Worm (Caenorhabditis elegans) whole organism, young adult: ENCODE data around the gene flp-18.
A peak's percentile ranks its signal among the peaks of the same experiment; 100 is the strongest.

Experiments used
- B0261.1 ChIP-seq: sonication (generic microtip); optimal IDR thresholded peaks from 2 replicates; lab custom pipeline; 2016; ENCODE audit warnings: mild to moderate bottlenecking, missing genetic modification characterization, moderate library complexity, missing compliant biosample characterization
- B0336.3 ChIP-seq: fragments of 200-800 bp; sonication (Bioruptor generic); IDR thresholded peaks from 2 replicates; pipeline ENCODE4 v1.3.6; 2022; ENCODE audit warnings: missing genetic modification characterization, missing compliant biosample characterization
- D2030.7 ChIP-seq: fragments of 200-800 bp; sonication (Bioruptor generic); IDR thresholded peaks from 2 replicates; pipeline ENCODE4 v1.3.6; 2022; ENCODE audit warnings: missing genetic modification reagents, missing genetic modification characterization, missing compliant biosample characterization
- F10E7.11 ChIP-seq: sonication (generic microtip); optimal IDR thresholded peaks from 2 replicates; lab custom pipeline; 2017; ENCODE audit warnings: mild to moderate bottlenecking, missing genetic modification characterization, moderate library complexity, missing compliant biosample characterization
- F22D6.2 ChIP-seq: sonication (generic microtip); optimal IDR thresholded peaks from 2 replicates; lab custom pipeline; 2016; ENCODE audit warnings: mild to moderate bottlenecking, missing genetic modification characterization, missing compliant biosample characterization
- F37B4.10 ChIP-seq: fragments of 200-800 bp; sonication (Bioruptor generic); IDR thresholded peaks from 2 replicates; pipeline ENCODE4 v1.3.6; 2022; ENCODE audit warnings: missing genetic modification characterization, missing compliant biosample characterization
- F57A8.1 ChIP-seq: fragments of 200-800 bp; sonication (Bioruptor generic); optimal IDR thresholded peaks from 2 replicates; lab custom pipeline; 2018; ENCODE audit warnings: mild to moderate bottlenecking, missing genetic modification characterization, moderate library complexity, missing compliant biosample characterization
- ama-1 ChIP-seq, 3 experiments: fragments of 150-350 bp in 1 of 3; sonication (generic microtip) in 2 of 3; optimal IDR thresholded peaks; 2 replicates each; lab custom pipeline; 2014 to 2018; ENCODE audit warnings: missing biosample characterization in 2 of 3, missing genetic modification characterization in 2 of 3, missing genetic modification reagents in 2 of 3
- aptf-2 ChIP-seq: fragments of 200-800 bp; sonication (Bioruptor generic); conservative IDR thresholded peaks from 2 replicates; pipeline ENCODE4 v1.3.6; 2022; ENCODE audit warnings: missing genetic modification reagents, missing genetic modification characterization, missing compliant biosample characterization
- atf-7 ChIP-seq: sonication (generic microtip); optimal IDR thresholded peaks from 2 replicates; lab custom pipeline; 2017; ENCODE audit warnings: mild to moderate bottlenecking, missing genetic modification characterization, missing compliant biosample characterization
- attf-3 ChIP-seq: fragments of 200-800 bp; sonication (Bioruptor generic); conservative IDR thresholded peaks from 2 replicates; pipeline ENCODE4 v1.3.6; 2022; ENCODE audit warnings: missing genetic modification reagents, missing genetic modification characterization, missing compliant biosample characterization
- ceh-100 ChIP-seq: fragments of 200-800 bp; sonication (Bioruptor generic); IDR thresholded peaks from 2 replicates; pipeline ENCODE4 v1.3.6; 2022; ENCODE audit warnings: missing genetic modification reagents, missing genetic modification characterization, missing compliant biosample characterization
- ceh-40 ChIP-seq: fragments of 200-800 bp; sonication (Bioruptor generic); IDR thresholded peaks from 2 replicates; pipeline ENCODE4 v1.3.6; 2022; ENCODE audit warnings: missing genetic modification characterization, missing compliant biosample characterization
- ceh-58 ChIP-seq: fragments of 200-800 bp; sonication (Bioruptor generic); IDR thresholded peaks from 2 replicates; pipeline ENCODE4 v1.3.6; 2022; ENCODE audit warnings: missing genetic modification characterization, missing compliant biosample characterization
- ceh-79 ChIP-seq: sonication (generic microtip); optimal IDR thresholded peaks from 2 replicates; lab custom pipeline; 2017; ENCODE audit warnings: mild to moderate bottlenecking, missing genetic modification characterization, missing compliant biosample characterization
- dpff-1 ChIP-seq: sonication (generic microtip); optimal IDR thresholded peaks from 2 replicates; lab custom pipeline; 2017; ENCODE audit warnings: mild to moderate bottlenecking, missing genetic modification characterization, missing compliant biosample characterization
- efl-1 ChIP-seq: fragments of 150-350 bp; optimal IDR thresholded peaks from 2 replicates; lab custom pipeline; 2014; ENCODE audit warnings: missing biosample characterization, missing genetic modification reagents, missing genetic modification characterization
- hlh-12 ChIP-seq: sonication (generic microtip); optimal IDR thresholded peaks from 2 replicates; lab custom pipeline; 2016; ENCODE audit warnings: missing genetic modification characterization, missing compliant biosample characterization
- hlh-26 ChIP-seq: fragments of 200-800 bp; sonication (Bioruptor generic); conservative IDR thresholded peaks from 2 replicates; pipeline ENCODE4 v1.3.6; 2022; ENCODE audit warnings: missing genetic modification reagents, missing genetic modification characterization, missing compliant biosample characterization
- hmg-1.2 ChIP-seq: fragments of 200-800 bp; sonication (Bioruptor generic); IDR thresholded peaks from 2 replicates; pipeline ENCODE4 v1.3.6; 2022; ENCODE audit warnings: missing genetic modification reagents, missing genetic modification characterization, missing compliant biosample characterization
- hsf-1 ChIP-seq: fragments of 200-800 bp; sonication (Bioruptor generic); IDR thresholded peaks from 2 replicates; pipeline ENCODE4 v1.3.6; 2022; ENCODE audit warnings: missing genetic modification reagents, missing genetic modification characterization, missing compliant biosample characterization
- let-526 ChIP-seq: fragments of 200-800 bp; sonication (Bioruptor generic); IDR thresholded peaks from 2 replicates; pipeline ENCODE4 v1.3.6; 2022; ENCODE audit warnings: missing genetic modification reagents, missing genetic modification characterization, missing compliant biosample characterization
- let-607 ChIP-seq, 2 experiments: fragments of 200-800 bp in 1 of 2; sonication (Bioruptor generic) in 1 of 2; sonication (generic microtip) in 1 of 2; optimal IDR thresholded peaks; 2 replicates each; lab custom pipeline; 2016 to 2018; ENCODE audit warnings: mild to moderate bottlenecking in 2 of 2, missing compliant biosample characterization in 2 of 2, missing genetic modification characterization in 2 of 2, moderate library complexity in 2 of 2, missing genotype in 1 of 2
- lin-40 ChIP-seq: sonication (generic microtip); optimal IDR thresholded peaks from 2 replicates; lab custom pipeline; 2016; ENCODE audit warnings: missing genetic modification characterization, mild to moderate bottlenecking, missing compliant biosample characterization, missing genotype, missing genetic modification reagents
- lir-1 ChIP-seq: fragments of 200-800 bp; sonication (Bioruptor generic); conservative IDR thresholded peaks from 2 replicates; pipeline ENCODE4 v1.3.6; 2022; ENCODE audit warnings: missing genetic modification reagents, missing genetic modification characterization, missing compliant biosample characterization
- lsy-27 ChIP-seq: sonication (generic microtip); optimal IDR thresholded peaks from 2 replicates; lab custom pipeline; 2017; ENCODE audit warnings: missing genetic modification characterization, mild to moderate bottlenecking, missing compliant biosample characterization, antibody characterized with exemption, missing genotype, borderline replicate concordance; ENCODE audit not compliant: insufficient read depth
- madf-10 ChIP-seq: sonication (generic microtip); optimal IDR thresholded peaks from 2 replicates; lab custom pipeline; 2016; ENCODE audit warnings: mild to moderate bottlenecking, missing genetic modification characterization, missing compliant biosample characterization
- madf-3 ChIP-seq: fragments of 200-800 bp; sonication (Bioruptor generic); IDR thresholded peaks from 2 replicates; pipeline ENCODE4 v1.3.6; 2022; ENCODE audit warnings: missing genetic modification reagents, missing genetic modification characterization, missing compliant biosample characterization
- madf-6 ChIP-seq: fragments of 200-800 bp; sonication (Bioruptor generic); IDR thresholded peaks from 2 replicates; pipeline ENCODE4 v1.3.6; 2022; ENCODE audit warnings: missing genetic modification reagents, missing genetic modification characterization, missing compliant biosample characterization
- mcd-1 ChIP-seq: fragments of 200-800 bp; sonication (Bioruptor generic); IDR thresholded peaks from 2 replicates; pipeline ENCODE4 v1.3.6; 2022; ENCODE audit warnings: missing genetic modification reagents, missing genetic modification characterization, missing compliant biosample characterization
- mes-4 ChIP-seq: sonication (generic microtip); optimal IDR thresholded peaks from 2 replicates; lab custom pipeline; 2016; ENCODE audit warnings: missing genotype, missing genetic modification characterization, missing compliant biosample characterization
- nhr-80 ChIP-seq: sonication (generic microtip); optimal IDR thresholded peaks from 2 replicates; lab custom pipeline; 2016; ENCODE audit warnings: missing genetic modification characterization, missing compliant biosample characterization
- sdz-38 ChIP-seq: sonication (generic microtip); optimal IDR thresholded peaks from 2 replicates; lab custom pipeline; 2016; ENCODE audit warnings: missing genotype, missing genetic modification characterization, missing compliant biosample characterization
- sea-2 ChIP-seq: fragments of 200-800 bp; sonication (Bioruptor generic); IDR thresholded peaks from 2 replicates; pipeline ENCODE4 v1.3.6; 2022; ENCODE audit warnings: missing genetic modification characterization, missing compliant biosample characterization
- snpc-1.1 ChIP-seq: sonication (generic microtip); optimal IDR thresholded peaks from 2 replicates; lab custom pipeline; 2017; ENCODE audit warnings: missing genetic modification characterization, mild to moderate bottlenecking, missing compliant biosample characterization, antibody characterized with exemption, moderate library complexity, missing genotype, missing genetic modification reagents; ENCODE audit not compliant: insufficient read depth
- snpc-1.3 ChIP-seq: sonication (generic microtip); optimal IDR thresholded peaks from 2 replicates; lab custom pipeline; 2017; ENCODE audit warnings: missing genetic modification characterization, mild to moderate bottlenecking, missing compliant biosample characterization, antibody characterized with exemption, moderate library complexity, missing genotype, missing genetic modification reagents; ENCODE audit not compliant: insufficient read depth
- snpc-4 ChIP-seq, 5 experiments: fragments of 150-350 bp in 1 of 5; sonication (generic microtip) in 4 of 5; optimal IDR thresholded peaks; 2 replicates each; lab custom pipeline; 2014 to 2018; ENCODE audit warnings: missing genetic modification characterization in 5 of 5, missing biosample characterization in 3 of 5, antibody characterized with exemption in 2 of 5, mild to moderate bottlenecking in 2 of 5, missing compliant biosample characterization in 2 of 5, missing genotype in 2 of 5, moderate library complexity in 2 of 5, missing genetic modification reagents in 1 of 5
- sptf-2 ChIP-seq: fragments of 200-800 bp; sonication (Bioruptor generic); optimal IDR thresholded peaks from 2 replicates; lab custom pipeline; 2018; ENCODE audit warnings: mild to moderate bottlenecking, missing genetic modification characterization, missing compliant biosample characterization
- tbp1 ChIP-seq: fragments of 200-800 bp; sonication (Bioruptor generic); optimal IDR thresholded peaks from 2 replicates; lab custom pipeline; 2018; ENCODE audit warnings: mild to moderate bottlenecking, missing genetic modification characterization, missing compliant biosample characterization
- tbx-9 ChIP-seq: sonication (generic microtip); optimal IDR thresholded peaks from 2 replicates; lab custom pipeline; 2016; ENCODE audit warnings: borderline replicate concordance, missing genetic modification characterization, inconsistent platforms, missing compliant biosample characterization
- tlf-1 ChIP-seq: fragments of 200-800 bp; sonication (Bioruptor generic); optimal IDR thresholded peaks from 2 replicates; lab custom pipeline; 2018; ENCODE audit warnings: mild to moderate bottlenecking, missing genetic modification characterization, missing compliant biosample characterization
- xnd-1 ChIP-seq: sonication (generic microtip); optimal IDR thresholded peaks from 2 replicates; lab custom pipeline; 2016; ENCODE audit warnings: missing genotype, missing genetic modification reagents, missing genetic modification characterization, missing compliant biosample characterization
- zim-3 ChIP-seq: sonication (generic microtip); optimal IDR thresholded peaks from 2 replicates; lab custom pipeline; 2017; ENCODE audit warnings: mild to moderate bottlenecking, missing genetic modification characterization, moderate library complexity, missing compliant biosample characterization
- ztf-22 ChIP-seq: fragments of 200-800 bp; sonication (Bioruptor generic); optimal IDR thresholded peaks from 2 replicates; lab custom pipeline; 2018; ENCODE audit warnings: mild to moderate bottlenecking, missing genetic modification characterization, moderate library complexity, missing compliant biosample characterization
- ztf-25 ChIP-seq: fragments of 200-800 bp; sonication (Bioruptor generic); IDR thresholded peaks from 2 replicates; pipeline ENCODE4 v1.3.6; 2022; ENCODE audit warnings: missing genetic modification reagents, missing genetic modification characterization, missing compliant biosample characterization
- ztf-26 ChIP-seq: sonication (generic microtip); optimal IDR thresholded peaks from 2 replicates; lab custom pipeline; 2017; ENCODE audit warnings: missing genetic modification characterization, missing compliant biosample characterization
- ztf-28 ChIP-seq: fragments of 200-800 bp; sonication (Bioruptor generic); IDR thresholded peaks from 2 replicates; pipeline ENCODE4 v1.3.6; 2022; ENCODE audit warnings: missing genetic modification reagents, missing genetic modification characterization, missing compliant biosample characterization

flp-18 gene

ce11 chrX:2971542-2971988, 46.8 kb downstream of the flp-18 start (continued):
- TF ChIP-seq zim-3 (peak; percentile 27), hlh-26 (no peak), ceh-79 (tag; lab: Kevin White, UChicago) (no peak), hlh-12 (tag; lab: Kevin White, UChicago) (no peak), tbx-9 (tag; lab: Kevin White, UChicago) (no peak), xnd-1 (tag; lab: Kevin White, UChicago) (no peak), nhr-80 (peak; percentile 61), sptf-2 (GFP tag; lab: Kevin White, UChicago) (no peak), let-526 (peak; percentile 93; the same call in 1 of the 2 replicates), mcd-1 (GFP tag; lab: Robert Waterston, UW) (peak; percentile 76), ztf-28 (no peak), F10E7.11 (tag; lab: Kevin White, UChicago) (peak; percentile 8), madf-10 (tag; lab: Kevin White, UChicago) (peak; percentile 81), attf-3 (no peak), mes-4 (no peak), madf-6 (GFP tag; lab: Robert Waterston, UW) (no peak), madf-3 (peak; percentile 87), snpc-1.1 (tag; lab: Kevin White, UChicago) (no peak), lin-40 (tag; lab: Kevin White, UChicago) (peak; percentile 86), tlf-1 (GFP tag; lab: Kevin White, UChicago) (peak; percentile 86), D2030.7 (no peak), F22D6.2 (tag; lab: Kevin White, UChicago) (no peak), aptf-2 (GFP tag; lab: Robert Waterston, UW) (no peak), atf-7 (tag; lab: Kevin White, UChicago) (peak; percentile 94), sea-2 (GFP tag; lab: Robert Waterston, UW) (peak; percentile 66; the same call in 1 of the 2 replicates), efl-1 (GFP tag; lab: Kevin White, UChicago) (no peak), sdz-38 (no peak), hmg-1.2 (peak; percentile 52; the same call in 1 of the 2 replicates), snpc-4 (GFP tag; optimal IDR thresholded peaks at IDR 0.05; lab: Kevin White, UChicago) (no peak), snpc-4 (tag; optimal IDR thresholded peaks at IDR 0.05; lab: Kevin White, UChicago) (peak; percentile 48 to 55 (median 54)), hsf-1 (GFP tag; lab: Robert Waterston, UW) (peak; percentile 91), dpff-1 (tag; lab: Kevin White, UChicago) (no peak), F37B4.10 (GFP tag; lab: Robert Waterston, UW) (no peak), lsy-27 (tag; lab: Kevin White, UChicago) (no peak), ceh-58 (GFP tag; lab: Robert Waterston, UW) (no peak), let-607 (tag; optimal IDR thresholded peaks at IDR 0.05; lab: Kevin White, UChicago) (peak in 1 of 2 experiments; percentile 41), ztf-25 (GFP tag; lab: Robert Waterston, UW) (no peak), ceh-40 (GFP tag; lab: Robert Waterston, UW) (no peak; the same call in 1 of the 2 replicates), lir-1 (GFP tag; lab: Robert Waterston, UW) (peak; percentile 78), snpc-1.3 (no peak), F57A8.1 (GFP tag; lab: Kevin White, UChicago) (no peak), ama-1 (optimal IDR thresholded peaks at IDR 0.05; lab: Kevin White, UChicago) (peak; percentile 68), ama-1 (GFP tag; optimal IDR thresholded peaks at IDR 0.05; lab: Kevin White, UChicago) (no peak), tbp1 (GFP tag; lab: Kevin White, UChicago) (peak; percentile 63), B0336.3 (peak; percentile 88), ceh-100 (GFP tag; lab: Robert Waterston, UW) (no peak), ztf-22 (peak; percentile 43), B0261.1 (no peak), ztf-26 (tag; lab: Kevin White, UChicago) (peak; percentile 66)
